Fruit fly (Drosophila melanogaster): ENCODE results near the gene CG14000.

dm6 chr2L:5925164-5925563 lies 15.1 kb upstream of the CG14000 start:
- TF ChIP-seq CG8478 (optimal IDR thresholded peaks at IDR 0.05) (no peak), CTCF (optimal IDR thresholded peaks at IDR 0.05) (no peak)

Data from S2 (cell line).